Worm (Caenorhabditis elegans) whole organism, L3 larva: ENCODE data around the gene F22F4.4.

Experiments used
- mdl-1 ChIP-seq: fragments of 150-350 bp; optimal IDR thresholded peaks from 2 replicates; lab custom pipeline; 2014; ENCODE audit warnings: missing biosample characterization, missing genetic modification characterization
- nhr-11 ChIP-seq: fragments of 150-350 bp; optimal IDR thresholded peaks from 2 replicates; lab custom pipeline; 2014; ENCODE audit warnings: missing biosample characterization, missing genetic modification characterization
- nhr-23 ChIP-seq: fragments of 150-350 bp; optimal IDR thresholded peaks from 2 replicates; lab custom pipeline; 2014; ENCODE audit warnings: missing biosample characterization, missing genetic modification reagents, missing genetic modification characterization
- nhr-25 ChIP-seq: sonication (generic microtip); optimal IDR thresholded peaks from 2 replicates; lab custom pipeline; 2017; ENCODE audit warnings: missing biosample characterization, missing genetic modification characterization
- nhr-43 ChIP-seq: sonication (generic microtip); optimal IDR thresholded peaks from 2 replicates; lab custom pipeline; 2016; ENCODE audit warnings: mild to moderate bottlenecking, missing genetic modification characterization, missing compliant biosample characterization; ENCODE audit not compliant: poor library complexity, severe bottlenecking
- skn-1 ChIP-seq: fragments of 150-350 bp; optimal IDR thresholded peaks from 2 replicates; lab custom pipeline; 2014; ENCODE audit warnings: missing biosample characterization, missing genetic modification characterization
- unc-39 ChIP-seq: sonication (generic microtip); optimal IDR thresholded peaks from 4 replicates; lab custom pipeline; 2017; ENCODE audit warnings: missing biosample characterization, missing genetic modification characterization

DNA sequence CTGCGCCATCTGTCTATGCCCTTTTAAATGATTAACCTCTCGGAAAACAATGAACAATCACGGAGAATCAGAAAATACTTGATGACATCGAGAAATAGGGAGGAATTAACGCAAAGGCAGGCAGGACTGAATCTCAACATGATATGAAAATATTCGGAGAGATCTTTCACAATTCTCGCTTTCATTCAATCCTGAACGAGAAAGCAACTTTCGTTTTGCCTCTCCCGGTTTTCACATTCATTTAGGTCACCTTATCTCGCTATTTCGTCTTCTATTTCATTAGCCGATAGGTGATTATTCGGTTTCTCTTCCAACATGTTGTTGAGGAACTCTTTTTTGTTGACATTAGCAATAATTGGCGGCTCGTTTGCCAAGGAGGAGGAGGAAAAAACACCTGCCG, 3.0 kb upstream of the F22F4.4 start:
- TF ChIP-seq mdl-1 (tag; lab: Kevin White, UChicago), result no peak
- no peak for TF ChIP-seq nhr-25
- no peak for TF ChIP-seq nhr-11
- TF ChIP-seq skn-1 (tag; lab: Kevin White, UChicago), result no peak
- no peak for TF ChIP-seq unc-39
- peak; percentile 41 for TF ChIP-seq nhr-43 (tag; lab: Kevin White, UChicago)
- no peak for TF ChIP-seq nhr-23 (tag; lab: Kevin White, UChicago)
